Worm (Caenorhabditis elegans) whole organism, young adult: ENCODE data around the gene math-42.

Experiments
- F57C9.4 ChIP-seq: sonication (generic microtip); optimal IDR thresholded peaks from 2 replicates; lab custom pipeline; 2017; ENCODE audit warnings: mild to moderate bottlenecking, missing genetic modification characterization, missing compliant biosample characterization
- aptf-3 ChIP-seq: fragments of 200-800 bp; sonication (Bioruptor generic); IDR thresholded peaks from 2 replicates; pipeline ENCODE4 v1.3.6; 2022; ENCODE audit warnings: missing genetic modification characterization, missing compliant biosample characterization
- cebp-2 ChIP-seq: fragments of 200-800 bp; sonication (Bioruptor generic); IDR thresholded peaks from 2 replicates; pipeline ENCODE4 v1.3.6; 2022; ENCODE audit warnings: missing genetic modification characterization, missing compliant biosample characterization
- dox-1 ChIP-seq: fragments of 200-800 bp; sonication (Bioruptor generic); IDR thresholded peaks from 2 replicates; pipeline ENCODE4 v1.3.6; 2022; ENCODE audit warnings: missing genetic modification reagents, missing genetic modification characterization, missing compliant biosample characterization
- lin-26 ChIP-seq: fragments of 200-800 bp; sonication (Bioruptor generic); IDR thresholded peaks from 2 replicates; pipeline ENCODE4 v1.3.6; 2022; ENCODE audit warnings: missing genetic modification reagents, missing genetic modification characterization, missing compliant biosample characterization
- lin-35 ChIP-seq, 3 experiments: fragments of 150-350 bp in 2 of 3; sonication (generic microtip) in 1 of 3; optimal IDR thresholded peaks; 2 replicates each; lab custom pipeline; 2014 to 2018; ENCODE audit warnings: missing biosample characterization in 3 of 3, missing genetic modification characterization in 3 of 3, missing genetic modification reagents in 3 of 3
- nhr-120 ChIP-seq: fragments of 200-800 bp; sonication (Bioruptor generic); IDR thresholded peaks from 2 replicates; pipeline ENCODE4 v1.3.6; 2022; ENCODE audit warnings: missing genetic modification characterization, missing compliant biosample characterization
- snpc-4 ChIP-seq, 5 experiments: fragments of 150-350 bp in 1 of 5; sonication (generic microtip) in 4 of 5; optimal IDR thresholded peaks; 2 replicates each; lab custom pipeline; 2014 to 2018; ENCODE audit warnings: missing genetic modification characterization in 5 of 5, missing biosample characterization in 3 of 5, antibody characterized with exemption in 2 of 5, mild to moderate bottlenecking in 2 of 5, missing compliant biosample characterization in 2 of 5, missing genotype in 2 of 5, moderate library complexity in 2 of 5, missing genetic modification reagents in 1 of 5
- unc-62 ChIP-seq: fragments of 150-350 bp; optimal IDR thresholded peaks from 2 replicates; lab custom pipeline; 2014; ENCODE audit warnings: missing biosample characterization, missing genetic modification reagents, missing genetic modification characterization

DNA sequence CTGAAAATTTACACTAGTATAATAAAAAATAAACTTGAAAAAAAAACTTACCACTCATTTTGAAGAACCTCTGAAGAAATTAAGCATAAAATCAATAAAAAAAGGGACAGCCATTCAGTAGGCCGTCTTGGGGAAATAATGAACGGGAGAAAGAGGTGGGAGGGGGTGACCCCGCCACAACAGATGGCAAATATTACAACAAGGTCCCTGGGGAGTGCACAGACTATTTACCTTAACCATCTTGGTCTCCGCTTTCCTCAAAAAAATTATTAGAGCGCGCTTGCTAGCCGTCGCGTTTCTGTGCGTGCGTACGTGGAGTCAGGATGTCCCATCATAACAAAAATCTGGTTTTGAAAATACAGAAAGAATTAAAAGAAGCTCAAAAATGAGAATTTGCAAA, 7.8 kb upstream of the math-42 start, which contains the start of gene T16A1.10:
- TF ChIP-seq nhr-120 (GFP tag; lab: Robert Waterston, UW) (no peak), unc-62 (GFP tag; lab: Kevin White, UChicago) (no peak), dox-1 (GFP tag; lab: Robert Waterston, UW) (no peak), snpc-4 (GFP tag; optimal IDR thresholded peaks at IDR 0.05; lab: Kevin White, UChicago) (no peak), snpc-4 (tag; optimal IDR thresholded peaks at IDR 0.05; lab: Kevin White, UChicago) (no peak), F57C9.4 (tag; lab: Kevin White, UChicago) (no peak), lin-35 (GFP tag; optimal IDR thresholded peaks at IDR 0.05; lab: Kevin White, UChicago) (no peak), lin-26 (GFP tag; lab: Robert Waterston, UW) (no peak), aptf-3 (GFP tag; lab: Robert Waterston, UW) (no peak), cebp-2 (GFP tag; lab: Robert Waterston, UW) (no peak)
